Fruit fly (Drosophila melanogaster): ENCODE data around the gene CG33630.

DNA sequence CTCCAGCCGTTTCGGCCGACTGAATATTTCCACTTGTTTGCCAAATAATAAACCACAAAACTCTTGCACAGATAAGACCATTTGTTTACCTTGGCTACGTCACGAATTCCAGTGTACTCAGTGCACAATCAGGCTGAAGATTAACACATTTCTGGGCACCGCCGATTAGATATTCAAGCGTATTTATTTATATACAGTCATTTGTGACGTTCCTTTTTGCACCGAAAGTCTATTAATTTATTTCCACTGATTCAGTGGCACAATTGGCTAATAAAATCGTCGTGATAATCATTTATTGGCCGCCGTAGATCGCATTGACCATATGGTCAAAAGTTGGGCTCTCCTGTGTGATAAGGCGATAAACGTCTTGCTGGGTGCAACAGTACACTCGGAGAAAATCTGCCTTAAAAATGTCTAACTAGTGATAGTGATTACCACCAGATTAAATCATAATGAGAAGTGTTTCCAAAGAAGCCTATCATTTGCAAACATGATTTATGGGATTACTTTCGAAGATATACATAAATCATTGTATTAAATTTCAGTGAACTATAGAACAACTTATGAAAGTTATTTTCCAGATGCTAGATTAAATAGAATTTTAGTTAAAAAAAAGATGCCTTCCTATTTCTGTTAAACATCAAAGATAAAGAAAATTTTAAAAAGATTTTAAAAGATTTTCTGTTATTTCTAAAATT is 8.0 kb upstream of the CG33630 start:
- TF ChIP-seq h (optimal IDR thresholded peaks at IDR 0.05): no peak
- no peak for TF ChIP-seq psq (optimal IDR thresholded peaks at IDR 0.05)
- no peak for TF ChIP-seq ttk (optimal IDR thresholded peaks at IDR 0.05)
